Worm (Caenorhabditis elegans) whole organism, late embryonic: ENCODE measurements around the gene F15B9.6.

Experiments used
- C08G9.2 ChIP-seq: sonication (generic microtip); optimal IDR thresholded peaks from 2 replicates; lab custom pipeline; 2016; ENCODE audit warnings: mild to moderate bottlenecking, missing genetic modification characterization, moderate library complexity, missing compliant biosample characterization
- K02D7.2 ChIP-seq: sonication (generic microtip); optimal IDR thresholded peaks from 2 replicates; lab custom pipeline; 2017; ENCODE audit warnings: mild to moderate bottlenecking, missing genetic modification characterization, missing compliant biosample characterization
- K09A11.1 ChIP-seq: sonication (generic microtip); optimal IDR thresholded peaks from 2 replicates; lab custom pipeline; 2017; ENCODE audit warnings: antibody characterized with exemption, mild to moderate bottlenecking, missing genetic modification characterization, missing compliant biosample characterization; ENCODE audit not compliant: insufficient read depth
- T23F11.4 ChIP-seq: fragments of 200-800 bp; sonication (Bioruptor generic); optimal IDR thresholded peaks from 2 replicates; lab custom pipeline; 2018; ENCODE audit warnings: mild to moderate bottlenecking, missing genetic modification characterization, missing compliant biosample characterization
- ahr-1 ChIP-seq: sonication (generic microtip); optimal IDR thresholded peaks from 2 replicates; lab custom pipeline; 2016; ENCODE audit warnings: missing genetic modification characterization, missing compliant biosample characterization
- ama-1 ChIP-seq: fragments of 150-350 bp; optimal IDR thresholded peaks from 2 replicates; lab custom pipeline; 2014
- ceh-18 ChIP-seq: sonication (generic microtip); optimal IDR thresholded peaks from 2 replicates; lab custom pipeline; 2016; ENCODE audit warnings: missing genetic modification characterization, missing compliant biosample characterization
- ceh-22 ChIP-seq: sonication (generic microtip); optimal IDR thresholded peaks from 2 replicates; lab custom pipeline; 2017; ENCODE audit warnings: missing biosample characterization, missing genetic modification characterization
- ceh-24 ChIP-seq: sonication (generic microtip); optimal IDR thresholded peaks from 2 replicates; lab custom pipeline; 2016; ENCODE audit warnings: mild to moderate bottlenecking, missing genetic modification characterization, missing compliant biosample characterization
- ceh-30 ChIP-seq: fragments of 150-350 bp; optimal IDR thresholded peaks from 2 replicates; lab custom pipeline; 2014; ENCODE audit warnings: missing biosample characterization, missing genetic modification characterization
- ceh-31 ChIP-seq: sonication (generic microtip); optimal IDR thresholded peaks from 2 replicates; lab custom pipeline; 2016; ENCODE audit warnings: missing genetic modification characterization, missing compliant biosample characterization
- ceh-34 ChIP-seq: sonication (generic microtip); optimal IDR thresholded peaks from 2 replicates; lab custom pipeline; 2016; ENCODE audit warnings: mild to moderate bottlenecking, missing genetic modification characterization, missing compliant biosample characterization
- ceh-48 ChIP-seq: sonication (generic microtip); optimal IDR thresholded peaks from 2 replicates; lab custom pipeline; 2016; ENCODE audit warnings: missing genetic modification characterization, inconsistent platforms, missing compliant biosample characterization
- ceh-6 ChIP-seq: fragments of 200-800 bp; sonication (Bioruptor generic); optimal IDR thresholded peaks from 2 replicates; lab custom pipeline; 2018; ENCODE audit warnings: mild to moderate bottlenecking, missing genetic modification characterization, missing compliant biosample characterization
- ceh-9 ChIP-seq: sonication (generic microtip); optimal IDR thresholded peaks from 2 replicates; lab custom pipeline; 2016; ENCODE audit warnings: mild to moderate bottlenecking, missing genetic modification characterization, inconsistent platforms, missing compliant biosample characterization
- dmd-4 ChIP-seq: sonication (generic microtip); optimal IDR thresholded peaks from 2 replicates; lab custom pipeline; 2016; ENCODE audit warnings: borderline replicate concordance, missing genetic modification characterization, missing compliant biosample characterization
- dve-1 ChIP-seq: sonication (generic microtip); optimal IDR thresholded peaks from 2 replicates; lab custom pipeline; 2017; ENCODE audit warnings: antibody characterized with exemption, mild to moderate bottlenecking, missing genetic modification characterization, missing compliant biosample characterization
- elt-2 ChIP-seq: sonication (generic microtip); optimal IDR thresholded peaks from 2 replicates; lab custom pipeline; 2016; ENCODE audit warnings: missing genetic modification reagents, missing genetic modification characterization, missing compliant biosample characterization
- elt-4 ChIP-seq: sonication (generic microtip); optimal IDR thresholded peaks from 2 replicates; lab custom pipeline; 2016; ENCODE audit warnings: missing genetic modification characterization, missing compliant biosample characterization
- ets-4 ChIP-seq: sonication (generic microtip); optimal IDR thresholded peaks from 2 replicates; lab custom pipeline; 2016; ENCODE audit warnings: missing genetic modification characterization, missing compliant biosample characterization
- fax-1 ChIP-seq: sonication (generic microtip); optimal IDR thresholded peaks from 2 replicates; lab custom pipeline; 2016; ENCODE audit warnings: missing genotype, missing genetic modification characterization, missing compliant biosample characterization
- hlh-13 ChIP-seq: fragments of 200-800 bp; sonication (Bioruptor generic); optimal IDR thresholded peaks from 2 replicates; lab custom pipeline; 2018; ENCODE audit warnings: mild to moderate bottlenecking, missing genetic modification characterization, missing compliant biosample characterization
- hlh-30 ChIP-seq: sonication (generic microtip); optimal IDR thresholded peaks from 2 replicates; lab custom pipeline; 2017; ENCODE audit warnings: antibody characterized with exemption, missing genetic modification characterization, missing compliant biosample characterization; ENCODE audit not compliant: insufficient read depth
- hlh-6 ChIP-seq: sonication (generic microtip); optimal IDR thresholded peaks from 2 replicates; lab custom pipeline; 2016; ENCODE audit warnings: missing genotype, missing genetic modification characterization, missing compliant biosample characterization
- hlh-8 ChIP-seq: sonication (generic microtip); optimal IDR thresholded peaks from 2 replicates; lab custom pipeline; 2016; ENCODE audit warnings: missing genotype, missing genetic modification characterization, missing compliant biosample characterization
- lim-6 ChIP-seq: sonication (generic microtip); optimal IDR thresholded peaks from 2 replicates; lab custom pipeline; 2016; ENCODE audit warnings: missing genetic modification characterization, missing compliant biosample characterization
- madf-2 ChIP-seq: sonication (generic microtip); optimal IDR thresholded peaks from 2 replicates; lab custom pipeline; 2017; ENCODE audit warnings: missing genetic modification characterization, missing compliant biosample characterization
- mec-3 ChIP-seq: sonication (generic microtip); optimal IDR thresholded peaks from 2 replicates; lab custom pipeline; 2016; ENCODE audit warnings: borderline replicate concordance, missing genetic modification characterization, missing compliant biosample characterization
- nhr-11 ChIP-seq: fragments of 150-350 bp; optimal IDR thresholded peaks from 2 replicates; lab custom pipeline; 2014; ENCODE audit warnings: missing biosample characterization, missing genetic modification characterization
- nhr-232 ChIP-seq: sonication (generic microtip); optimal IDR thresholded peaks from 2 replicates; lab custom pipeline; 2016; ENCODE audit warnings: missing genetic modification characterization, missing compliant biosample characterization
- odd-2 ChIP-seq: sonication (generic microtip); optimal IDR thresholded peaks from 2 replicates; lab custom pipeline; 2017; ENCODE audit warnings: antibody characterized with exemption, mild to moderate bottlenecking, missing genetic modification characterization, missing compliant biosample characterization
- pax-1 ChIP-seq: fragments of 150-350 bp; optimal IDR thresholded peaks from 2 replicates; lab custom pipeline; 2014; ENCODE audit warnings: missing biosample characterization, missing genetic modification characterization
- pha-2 ChIP-seq: sonication (generic microtip); optimal IDR thresholded peaks from 2 replicates; lab custom pipeline; 2017; ENCODE audit warnings: mild to moderate bottlenecking, missing genetic modification characterization, missing compliant biosample characterization
- pha-4 ChIP-seq: fragments of 150-350 bp; optimal IDR thresholded peaks from 2 replicates; lab custom pipeline; 2018; ENCODE audit warnings: missing biosample characterization, missing genetic modification reagents, missing genetic modification characterization
- ref-2 ChIP-seq: sonication (generic microtip); optimal IDR thresholded peaks from 2 replicates; lab custom pipeline; 2016; ENCODE audit warnings: missing genetic modification characterization, missing compliant biosample characterization
- rnt-1 ChIP-seq: sonication (generic microtip); optimal IDR thresholded peaks from 2 replicates; lab custom pipeline; 2016; ENCODE audit warnings: missing genetic modification characterization, missing compliant biosample characterization
- sox-2 ChIP-seq: fragments of 200-800 bp; sonication (Bioruptor generic); IDR thresholded peaks from 2 replicates; pipeline ENCODE4 v1.3.6; 2022; ENCODE audit warnings: missing genetic modification reagents, missing genetic modification characterization, missing compliant biosample characterization
- sox-4 ChIP-seq: sonication (generic microtip); optimal IDR thresholded peaks from 2 replicates; lab custom pipeline; 2017; ENCODE audit warnings: mild to moderate bottlenecking, missing genetic modification characterization, inconsistent platforms, missing compliant biosample characterization
- syd-9 ChIP-seq: sonication (generic microtip); optimal IDR thresholded peaks from 2 replicates; lab custom pipeline; 2016; ENCODE audit warnings: mild to moderate bottlenecking, missing genetic modification characterization, moderate library complexity, missing compliant biosample characterization
- unc-3 ChIP-seq, 2 experiments: fragments of 200-800 bp in 1 of 2; sonication (Bioruptor generic) in 1 of 2; sonication (generic microtip) in 1 of 2; conservative IDR thresholded peaks in 1 of 2; optimal IDR thresholded peaks in 1 of 2; 2 replicates each; pipeline versions ENCODE4 v1.3.6 to Lab custom; 2016 to 2022; ENCODE audit warnings: missing compliant biosample characterization in 2 of 2, missing genetic modification characterization in 2 of 2, missing genetic modification reagents in 1 of 2
- unc-42 ChIP-seq: sonication (generic microtip); optimal IDR thresholded peaks from 2 replicates; lab custom pipeline; 2016; ENCODE audit warnings: missing genotype, missing genetic modification characterization, missing compliant biosample characterization
- unc-55 ChIP-seq: sonication (generic microtip); optimal IDR thresholded peaks from 2 replicates; lab custom pipeline; 2017; ENCODE audit warnings: missing biosample characterization, missing genetic modification reagents, missing genetic modification characterization
- unc-86 ChIP-seq: sonication (generic microtip); optimal IDR thresholded peaks from 2 replicates; lab custom pipeline; 2016; ENCODE audit warnings: missing genetic modification characterization, missing compliant biosample characterization
- zip-5 ChIP-seq: sonication (generic microtip); optimal IDR thresholded peaks from 2 replicates; lab custom pipeline; 2016; ENCODE audit warnings: missing genetic modification characterization, missing compliant biosample characterization
- ztf-16 ChIP-seq: sonication (generic microtip); optimal IDR thresholded peaks from 2 replicates; lab custom pipeline; 2017; ENCODE audit warnings: missing genetic modification characterization, missing compliant biosample characterization

The F15B9.6 gene

ce11 chrV:12999559-12999958 is 14.4 kb upstream of the F15B9.6 start, which contains the start of gene far-4:
far-4 (minus strand) TSS chrV:12999659.
- TF ChIP-seq unc-42 (tag; lab: Kevin White, UChicago) = no peak
- no peak for TF ChIP-seq ref-2 (tag; lab: Kevin White, UChicago)
- no peak for TF ChIP-seq ceh-48 (tag; lab: Kevin White, UChicago)
- no peak for TF ChIP-seq T23F11.4 (GFP tag; lab: Kevin White, UChicago)
- no peak for TF ChIP-seq ztf-16 (tag; lab: Kevin White, UChicago)
- no peak for TF ChIP-seq madf-2 (tag; lab: Kevin White, UChicago)
- no peak for TF ChIP-seq K09A11.1 (tag; lab: Kevin White, UChicago)
- TF ChIP-seq pax-1 (tag; lab: Kevin White, UChicago) = no peak
- no peak for TF ChIP-seq ets-4 (tag; lab: Kevin White, UChicago)
- no peak for TF ChIP-seq fax-1 (tag; lab: Kevin White, UChicago)
- TF ChIP-seq unc-3 (GFP tag; conservative IDR thresholded peaks at IDR 0.05; lab: Robert Waterston, UW) = no peak
- TF ChIP-seq unc-3 (tag; optimal IDR thresholded peaks at IDR 0.05; lab: Kevin White, UChicago) = no peak
- TF ChIP-seq sox-4 (tag; lab: Kevin White, UChicago) = no peak
- TF ChIP-seq mec-3 (tag; lab: Kevin White, UChicago) = no peak
- TF ChIP-seq ama-1 (lab: Kevin White, UChicago) = no peak

ce11 chrV:13000068-13000467 is 13.9 kb upstream of the F15B9.6 start:
- TF ChIP-seq hlh-13 (GFP tag; lab: Kevin White, UChicago) (no peak), ceh-18 (tag; lab: Kevin White, UChicago) (no peak), nhr-11 (tag; lab: Kevin White, UChicago) (no peak), ceh-6 (GFP tag; lab: Kevin White, UChicago) (no peak), odd-2 (tag; lab: Kevin White, UChicago) (no peak), ceh-31 (tag; lab: Kevin White, UChicago) (no peak), dmd-4 (no peak), unc-55 (GFP tag; lab: Kevin White, UChicago) (no peak), elt-4 (tag; lab: Kevin White, UChicago) (no peak), ceh-34 (tag; lab: Kevin White, UChicago) (no peak), unc-86 (tag; lab: Kevin White, UChicago) (no peak)

ce11 chrV:13002070-13002469 is 11.9 kb upstream of the F15B9.6 start, which contains the start of gene inft-2:
inft-2 (plus strand) TSS chrV:13002317.
- TF ChIP-seq pha-4 (tag; lab: Kevin White, UChicago) = no peak
- no peak for TF ChIP-seq elt-2 (tag; lab: Kevin White, UChicago)
- no peak for TF ChIP-seq ceh-24 (tag; lab: Kevin White, UChicago)
- TF ChIP-seq madf-2 (tag; lab: Kevin White, UChicago) = no peak
- TF ChIP-seq rnt-1 (tag; lab: Kevin White, UChicago) = no peak
- TF ChIP-seq ama-1 (lab: Kevin White, UChicago) = no peak
- no peak for TF ChIP-seq ceh-22 (tag; lab: Kevin White, UChicago)
- TF ChIP-seq, all 69 proteins: peak for 0

DNA sequence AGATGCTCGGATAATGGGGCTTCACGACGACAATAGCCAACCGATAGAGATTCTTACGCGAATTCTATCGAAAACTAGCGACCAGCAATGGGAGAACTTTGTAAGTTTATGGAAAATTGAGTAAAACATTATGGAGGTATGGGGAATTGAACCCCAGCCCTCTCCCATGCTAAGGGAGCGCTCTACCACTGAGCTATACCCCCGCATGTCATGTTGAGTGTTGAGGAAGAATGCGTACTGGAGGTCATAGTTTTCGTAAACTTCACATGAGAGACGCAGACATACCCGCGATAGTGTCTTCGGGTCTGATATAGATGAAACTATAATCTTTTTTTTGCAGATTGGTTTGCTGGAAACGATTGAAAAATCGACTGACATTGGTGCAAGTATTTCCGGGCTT is 10.6 kb upstream of the F15B9.6 start:
- TF ChIP-seq nhr-232 (tag; lab: Kevin White, UChicago) (peak; percentile 84), elt-4 (tag; lab: Kevin White, UChicago) (no peak), hlh-6 (tag; lab: Kevin White, UChicago) (peak; percentile 82), ahr-1 (tag; lab: Kevin White, UChicago) (peak; percentile 55), ceh-9 (tag; lab: Kevin White, UChicago) (peak; percentile 78), K09A11.1 (tag; lab: Kevin White, UChicago) (peak; percentile 68), ama-1 (lab: Kevin White, UChicago) (no peak), unc-55 (GFP tag; lab: Kevin White, UChicago) (no peak), hlh-30 (peak; percentile 12), elt-2 (tag; lab: Kevin White, UChicago) (peak; percentile 84), sox-2 (GFP tag; lab: Robert Waterston, UW) (peak; percentile 71), hlh-8 (peak; percentile 75), ceh-24 (tag; lab: Kevin White, UChicago) (peak; percentile 55), C08G9.2 (tag; lab: Kevin White, UChicago) (peak; percentile 83), lim-6 (tag; lab: Kevin White, UChicago) (peak; percentile 49), dve-1 (tag; lab: Kevin White, UChicago) (peak; percentile 76), zip-5 (tag; lab: Kevin White, UChicago) (peak; percentile 45), unc-3 (GFP tag; conservative IDR thresholded peaks at IDR 0.05; lab: Robert Waterston, UW) (peak; percentile 81), unc-3 (tag; optimal IDR thresholded peaks at IDR 0.05; lab: Kevin White, UChicago) (peak; percentile 69), syd-9 (tag; lab: Kevin White, UChicago) (peak; percentile 86), K02D7.2 (tag; lab: Kevin White, UChicago) (peak; percentile 86), ceh-30 (tag; lab: Kevin White, UChicago) (no peak), pha-2 (tag; lab: Kevin White, UChicago) (peak; percentile 67), hlh-13 (GFP tag; lab: Kevin White, UChicago) (peak; percentile 78), unc-86 (tag; lab: Kevin White, UChicago) (peak; percentile 85)
